ENCODE assay signal across 5 fruit fly cellular contexts in genomic region chr2L:2038253-2038955, dm6.
A peak's percentile ranks its signal among the peaks of the same experiment; 100 is the strongest.
TF ChIP-seq lines count a peak whose summit lies in the region.

No protein-coding gene starts in this region.

- no peak for TF ChIP-seq CTCF in whole organism, embryonic (GFP tag; optimal IDR thresholded peaks at IDR 0.05; lab: Kevin White, UChicago)

TF ChIP-seq in whole organism, adult, 20 proteins besides CTCF, POLR2A, EP300 and RAD21:
- peak; percentile 49 for TF ChIP-seq cic (GFP tag; optimal IDR thresholded peaks at IDR 0.05; lab: Kevin White, UChicago)
- peak; percentile 2 for TF ChIP-seq CG11617 (GFP tag; optimal IDR thresholded peaks at IDR 0.05; lab: Kevin White, UChicago)
- TF ChIP-seq pad (GFP tag; optimal IDR thresholded peaks at IDR 0.05; lab: Kevin White, UChicago) = peak; percentile 20
- no peak for TF ChIP-seq toe (GFP tag; optimal IDR thresholded peaks at IDR 0.05; lab: Kevin White, UChicago)
- peak in 1 of 2 experiments; percentile 21 for TF ChIP-seq cnc (optimal IDR thresholded peaks at IDR 0.05; lab: Kevin White, UChicago)
- peak; percentile 20 for TF ChIP-seq CG12768 (GFP tag; optimal IDR thresholded peaks at IDR 0.05; lab: Kevin White, UChicago)
- peak; percentile 47 for TF ChIP-seq bab1 (GFP tag; optimal IDR thresholded peaks at IDR 0.05; lab: Kevin White, UChicago)
- TF ChIP-seq CG14711 (tag; optimal IDR thresholded peaks at IDR 0.05; lab: Kevin White, UChicago) = peak; percentile 57
- TF ChIP-seq ovo (GFP tag; optimal IDR thresholded peaks at IDR 0.05; lab: Kevin White, UChicago) = no peak
- peak; percentile 90 for TF ChIP-seq tj (GFP tag; optimal IDR thresholded peaks at IDR 0.05; lab: Kevin White, UChicago)

TF ChIP-seq in whole organism, embryonic, 481 proteins besides CTCF, POLR2A, EP300 and RAD21 (continues in another document):
- TF ChIP-seq Pdp1 (GFP tag; optimal IDR thresholded peaks at IDR 0.05; lab: Kevin White, UChicago) (peak in 1 of 2 experiments; percentile 23), CG12942 (GFP tag; optimal IDR thresholded peaks at IDR 0.05; lab: Kevin White, UChicago) (no peak), grn (GFP tag; optimal IDR thresholded peaks at IDR 0.05; lab: Kevin White, UChicago) (peak; percentile 30), otp (GFP tag; IDR thresholded peaks at IDR 0.05; lab: Robert Waterston, UW) (0 out of 3 replicates have a peak, but pooled peaks have one; percentile 22), BEAF-32 (GFP tag; optimal IDR thresholded peaks at IDR 0.05; lab: Kevin White, UChicago) (no peak), CG17912 (GFP tag; optimal IDR thresholded peaks at IDR 0.05; lab: Kevin White, UChicago) (no peak), sug (tag; optimal IDR thresholded peaks at IDR 0.05; lab: Kevin White, UChicago) (peak; percentile 9), CG5953 (GFP tag; IDR thresholded peaks at IDR 0.05; lab: Robert Waterston, UW) (no peak), CG1792 (GFP tag; optimal IDR thresholded peaks at IDR 0.05; lab: Kevin White, UChicago) (peak; percentile 41), sens (GFP tag; lab: Kevin White, UChicago) (peak; percentile 67), CG12744 (GFP tag; optimal IDR thresholded peaks at IDR 0.05; lab: Kevin White, UChicago) (no peak), CG8359 (GFP tag; optimal IDR thresholded peaks at IDR 0.05; lab: Kevin White, UChicago; ENCODE audit: borderline replicate concordance) (no peak), nom (GFP tag; optimal IDR thresholded peaks at IDR 0.05; lab: Kevin White, UChicago) (peak; percentile 10), exex (tag; optimal IDR thresholded peaks at IDR 0.05; lab: Kevin White, UChicago) (peak; percentile 73), Dip2 (GFP tag; IDR thresholded peaks at IDR 0.05; lab: Robert Waterston, UW) (no peak), CG17361 (GFP tag; IDR thresholded peaks at IDR 0.05; lab: Robert Waterston, UW) (0 out of 3 replicates have a peak, but pooled peaks have one; percentile 19), esg (GFP tag; conservative IDR thresholded peaks at IDR 0.05; lab: Robert Waterston, UW) (no peak), nerfin-1 (tag; optimal IDR thresholded peaks at IDR 0.05; lab: Kevin White, UChicago) (no peak), chinmo (GFP tag; IDR thresholded peaks at IDR 0.05; lab: Robert Waterston, UW; ENCODE audit: partially characterized antibody) (peak; percentile 90; the same call in 2 of the 4 replicates)

TF ChIP-seq in whole organism, prepupa, 60 proteins besides CTCF, POLR2A, EP300 and RAD21 (continues in another document):
- no peak for TF ChIP-seq CG11294 (GFP tag; IDR thresholded peaks at IDR 0.05; lab: Robert Waterston, UW)
- TF ChIP-seq net (GFP tag; optimal IDR thresholded peaks at IDR 0.05; lab: Kevin White, UChicago) = no peak
- no peak for TF ChIP-seq fkh (GFP tag; optimal IDR thresholded peaks at IDR 0.05; lab: Kevin White, UChicago)
- TF ChIP-seq OdsH (GFP tag; optimal IDR thresholded peaks at IDR 0.05; lab: Kevin White, UChicago) = no peak
- peak; percentile 72 for TF ChIP-seq Sox14 (GFP tag; optimal IDR thresholded peaks at IDR 0.05; lab: Kevin White, UChicago)
- TF ChIP-seq CG6276 (GFP tag; optimal IDR thresholded peaks at IDR 0.05; lab: Kevin White, UChicago) = no peak
- no peak for TF ChIP-seq CG8632 (GFP tag; optimal IDR thresholded peaks at IDR 0.05; lab: Kevin White, UChicago)
- TF ChIP-seq fd85E (GFP tag; optimal IDR thresholded peaks at IDR 0.05; lab: Kevin White, UChicago) = no peak
- TF ChIP-seq CG8319 (GFP tag; optimal IDR thresholded peaks at IDR 0.05; lab: Kevin White, UChicago) = no peak
- TF ChIP-seq cyc (GFP tag; optimal IDR thresholded peaks at IDR 0.05; lab: Kevin White, UChicago) = no peak
- no peak for TF ChIP-seq CG7368 (GFP tag; optimal IDR thresholded peaks at IDR 0.05; lab: Kevin White, UChicago)
- peak; percentile 95 for TF ChIP-seq svp (GFP tag; lab: Kevin White, UChicago)
- TF ChIP-seq eg (GFP tag; IDR thresholded peaks at IDR 0.05; lab: Robert Waterston, UW) = 0 out of 3 replicates have a peak, but pooled peaks have one; percentile 31
- TF ChIP-seq ss (GFP tag; optimal IDR thresholded peaks at IDR 0.05; lab: Kevin White, UChicago) = peak; percentile 6 to 25
- TF ChIP-seq CG32006 (GFP tag; optimal IDR thresholded peaks at IDR 0.05; lab: Kevin White, UChicago) = peak; percentile 27
- no peak for TF ChIP-seq CG11762 (GFP tag; optimal IDR thresholded peaks at IDR 0.05; lab: Kevin White, UChicago; ENCODE audit: insufficient read depth)
- TF ChIP-seq Ets21C (GFP tag; optimal IDR thresholded peaks at IDR 0.05; lab: Kevin White, UChicago) = no peak
- TF ChIP-seq dac (GFP tag; optimal IDR thresholded peaks at IDR 0.05; lab: Kevin White, UChicago) = no peak
- TF ChIP-seq topi (GFP tag; optimal IDR thresholded peaks at IDR 0.05; lab: Kevin White, UChicago) = no peak
- TF ChIP-seq CG6808 (GFP tag; optimal IDR thresholded peaks at IDR 0.05; lab: Kevin White, UChicago) = no peak
- no peak for TF ChIP-seq Met (GFP tag; optimal IDR thresholded peaks at IDR 0.05; lab: Kevin White, UChicago)
- no peak for TF ChIP-seq acj6 (GFP tag; optimal IDR thresholded peaks at IDR 0.05; lab: Kevin White, UChicago)

TF ChIP-seq in whole organism, pupa, 21 proteins besides CTCF, POLR2A, EP300 and RAD21:
- no peak for TF ChIP-seq Snoo (tag; optimal IDR thresholded peaks at IDR 0.05; lab: Kevin White, UChicago)
- peak; percentile 42 for TF ChIP-seq CG13204 (GFP tag; optimal IDR thresholded peaks at IDR 0.05; lab: Kevin White, UChicago)
- TF ChIP-seq EcR (GFP tag; optimal IDR thresholded peaks at IDR 0.05; lab: Kevin White, UChicago) = peak; percentile 92

TF ChIP-seq in whole organism, wandering third instar larva, 38 proteins besides CTCF, POLR2A, EP300 and RAD21:
- TF ChIP-seq ey (GFP tag; optimal IDR thresholded peaks at IDR 0.05; lab: Kevin White, UChicago) = peak; percentile 19
- TF ChIP-seq dl (GFP tag; optimal IDR thresholded peaks at IDR 0.05; lab: Kevin White, UChicago; ENCODE audit: insufficient read depth in 1 of 2, partially characterized antibody in 2 of 2) = no peak
- TF ChIP-seq h (GFP tag; optimal IDR thresholded peaks at IDR 0.05; lab: Kevin White, UChicago) = peak; percentile 49
- peak; percentile 24 for TF ChIP-seq Hnf4 (GFP tag; optimal IDR thresholded peaks at IDR 0.05; lab: Kevin White, UChicago)
